Worm (Caenorhabditis elegans): ENCODE results near the gene C04F5.9.

C04F5.9 gene

DNA sequence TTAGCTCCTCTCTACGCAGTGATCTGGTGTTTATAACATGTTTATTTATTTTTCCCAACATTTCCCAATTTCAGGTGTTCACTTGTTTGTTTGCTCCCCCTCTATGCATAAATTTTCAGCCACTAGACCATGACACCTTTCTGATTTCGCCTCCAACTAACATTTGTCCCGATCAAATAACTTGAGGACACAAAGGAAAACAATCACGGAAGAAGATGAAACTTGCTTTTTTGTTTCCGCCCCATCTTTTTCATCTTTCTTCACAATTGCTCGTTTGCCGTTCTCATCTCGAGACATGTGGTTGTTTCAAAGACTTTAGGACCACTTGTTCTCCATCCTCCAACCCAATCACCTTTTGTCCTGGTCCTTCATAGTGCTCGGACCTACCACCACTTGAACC lies 7.8 kb upstream of the C04F5.9 start, which contains the start of gene F14F9.5:
Gene F14F9.5, plus strand, starts transcription at position 301 of the 400 bp plus-strand sequence.
- TF ChIP-seq ceh-44 (GFP tag; IDR thresholded peaks at IDR 0.05) (no peak), set-16 (GFP tag; IDR thresholded peaks at IDR 0.05) (no peak), D1046.2 (GFP tag; IDR thresholded peaks at IDR 0.05) (no peak), nhr-28 (tag; optimal IDR thresholded peaks at IDR 0.05) (no peak), madf-5 (GFP tag; IDR thresholded peaks at IDR 0.05) (no peak), duxl-1 (tag; optimal IDR thresholded peaks at IDR 0.05; ENCODE audit: poor library complexity) (no peak), arid-1 (GFP tag; conservative IDR thresholded peaks at IDR 0.05) (no peak), zfp-3 (GFP tag; conservative IDR thresholded peaks at IDR 0.05) (no peak)

- TF ChIP-seq pqm-1 (tag; optimal IDR thresholded peaks at IDR 0.05) (peak; percentile 59), ZK546.5 (tag; optimal IDR thresholded peaks at IDR 0.05) (no peak), arid-1 (GFP tag; conservative IDR thresholded peaks at IDR 0.05) (no peak), nhr-28 (tag; optimal IDR thresholded peaks at IDR 0.05) (peak; percentile 54), dve-1 (tag; optimal IDR thresholded peaks at IDR 0.05; ENCODE audit: insufficient read depth) (peak; percentile 5), mes-2 (tag; optimal IDR thresholded peaks at IDR 0.05; ENCODE audit: poor library complexity, severe bottlenecking) (no peak), dmd-6 (GFP tag; IDR thresholded peaks at IDR 0.05) (peak; percentile 8; the same call in 1 of the 2 replicates), daf-16 (GFP tag; optimal IDR thresholded peaks at IDR 0.05) (no peak), daf-16 (tag; optimal IDR thresholded peaks at IDR 0.05) (peak; percentile 81)
Measured at ce11 chrV:5119679-5120078, 670 bp upstream of the C04F5.9 start, which contains the start of gene sid-1. Gene sid-1, plus strand, starts transcription at chrV:5119970.

DNA sequence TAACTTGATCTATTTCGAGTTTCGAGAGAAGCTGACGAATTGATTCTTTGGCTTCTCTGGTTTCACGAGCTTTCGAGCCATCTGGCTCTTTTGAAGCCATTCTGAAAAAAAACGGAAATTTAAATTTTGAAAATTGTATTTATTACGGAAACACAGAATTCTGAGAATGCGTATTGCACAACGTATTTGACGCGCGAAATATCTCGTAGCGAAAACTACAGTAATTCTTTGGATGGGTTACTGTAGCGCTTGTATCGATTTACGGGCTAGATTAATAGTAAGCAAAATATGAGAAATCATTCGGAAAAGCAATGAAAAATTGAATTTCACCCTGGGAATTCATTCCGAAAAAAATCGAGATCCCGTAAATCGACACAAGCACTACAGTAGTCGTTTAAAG lies 5.4 kb downstream of the C04F5.9 start, which contains the start of gene C04F5.8:
Gene C04F5.8, minus strand, starts transcription at position 101 of the 400 bp plus-strand sequence.
- TF ChIP-seq zfp-2 (tag; optimal IDR thresholded peaks at IDR 0.05) (no peak), nhr-11 (tag; optimal IDR thresholded peaks at IDR 0.05) (no peak), F49E8.2 (tag; optimal IDR thresholded peaks at IDR 0.05; ENCODE audit: borderline replicate concordance) (no peak), mxl-2 (GFP tag; conservative IDR thresholded peaks at IDR 0.05) (no peak), Y48G9A.11 (GFP tag; IDR thresholded peaks at IDR 0.05) (no peak), mes-2 (tag; optimal IDR thresholded peaks at IDR 0.05; ENCODE audit: poor library complexity, severe bottlenecking) (no peak)

DNA sequence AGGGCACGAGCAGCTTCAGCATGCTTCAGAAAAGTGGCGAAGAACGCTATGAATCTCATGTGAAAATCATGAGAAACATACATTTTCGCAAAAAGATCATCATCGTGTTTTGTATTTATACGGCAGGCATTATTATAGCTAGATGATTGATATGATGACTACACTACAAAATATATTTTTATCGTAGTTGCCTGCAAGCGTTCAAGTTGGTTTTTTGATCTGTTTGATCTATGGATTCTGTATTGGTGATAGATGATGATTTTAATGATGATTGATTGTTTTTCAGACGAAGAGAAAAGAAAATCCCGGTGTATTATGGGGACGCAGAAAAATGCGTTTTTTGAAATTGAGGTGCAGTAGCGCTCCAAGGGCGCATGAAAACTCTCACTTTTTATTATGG lies 8.3 kb downstream of the C04F5.9 start, which contains the start of gene ugt-63:
Gene ugt-63, minus strand, starts transcription at position 89 of the 400 bp plus-strand sequence.
- TF ChIP-seq hmg-1.1 (GFP tag; IDR thresholded peaks at IDR 0.05) (no peak), D1046.2 (GFP tag; IDR thresholded peaks at IDR 0.05) (no peak), nhr-48 (tag; optimal IDR thresholded peaks at IDR 0.05) (peak; percentile 46), nhr-28 (tag; optimal IDR thresholded peaks at IDR 0.05) (peak; percentile 99), unc-62 (GFP tag; optimal IDR thresholded peaks at IDR 0.05 in 1 of 2) (peak in 1 of 2 experiments; percentile 61), unc-62 (tag; optimal IDR thresholded peaks at IDR 0.05) (no peak), aha-1 (tag) (peak; percentile 26), mdl-1 (tag; optimal IDR thresholded peaks at IDR 0.05) (peak in 1 of 2 experiments; percentile 11)

ce11 chrV:5107816-5108215 lies 11.2 kb downstream of the C04F5.9 start, which contains the start of gene srab-3:
Gene srab-3, minus strand, starts transcription at chrV:5107916.
- TF ChIP-seq snpc-4 (tag; optimal IDR thresholded peaks at IDR 0.05) (no peak), mxl-3 (GFP tag; optimal IDR thresholded peaks at IDR 0.05) (no peak), unc-62 (GFP tag; optimal IDR thresholded peaks at IDR 0.05 in 1 of 2) (no peak), unc-62 (tag; optimal IDR thresholded peaks at IDR 0.05) (no peak), F37D6.2 (tag; optimal IDR thresholded peaks at IDR 0.05) (no peak), set-16 (GFP tag; IDR thresholded peaks at IDR 0.05) (no peak), R02D3.7 (tag; optimal IDR thresholded peaks at IDR 0.05) (no peak), nhr-76 (tag; optimal IDR thresholded peaks at IDR 0.05) (no peak), nhr-237 (tag; optimal IDR thresholded peaks at IDR 0.05) (no peak), aly-2 (tag; optimal IDR thresholded peaks at IDR 0.05) (no peak), daf-8 (GFP tag; IDR thresholded peaks at IDR 0.05) (no peak), attf-4 (tag; optimal IDR thresholded peaks at IDR 0.05) (no peak), spr-3 (GFP tag; optimal IDR thresholded peaks at IDR 0.05) (no peak), ces-1 (GFP tag; optimal IDR thresholded peaks at IDR 0.05) (no peak), lin-1 (GFP tag; IDR thresholded peaks at IDR 0.05) (no peak), tra-1 (GFP tag; IDR thresholded peaks at IDR 0.05) (no peak), mxl-2 (GFP tag; conservative IDR thresholded peaks at IDR 0.05) (no peak), php-3 (GFP tag; IDR thresholded peaks at IDR 0.05) (no peak), zfp-3 (GFP tag; conservative IDR thresholded peaks at IDR 0.05) (no peak)

Measured in whole organism, L4 larva.